Worm (Caenorhabditis elegans): ENCODE results near the gene ric-3.

Gene ric-3

ce11 chrIV:7815683-7816183 is 2.3 kb upstream of the ric-3 start, which contains the start of gene cdgs-1 (continued):
- TF ChIP-seq mep-1 (tag; optimal IDR thresholded peaks at IDR 0.05) = peak; percentile 48
- TF ChIP-seq daf-12 (tag; optimal IDR thresholded peaks at IDR 0.05) = no peak
- no peak for TF ChIP-seq nhr-76 (tag; optimal IDR thresholded peaks at IDR 0.05)
- TF ChIP-seq pqm-1 (tag; optimal IDR thresholded peaks at IDR 0.05) = no peak
- no peak for TF ChIP-seq lir-3 (tag; optimal IDR thresholded peaks at IDR 0.05)
- no peak for TF ChIP-seq ceh-28 (tag; optimal IDR thresholded peaks at IDR 0.05)
- TF ChIP-seq tra-1 (GFP tag; IDR thresholded peaks at IDR 0.05) = no peak
- no peak for TF ChIP-seq Y5F2A.4 (GFP tag; optimal IDR thresholded peaks at IDR 0.05)
- no peak for TF ChIP-seq snpc-1.2 (GFP tag; IDR thresholded peaks at IDR 0.05)
- no peak for TF ChIP-seq nhr-42 (GFP tag; IDR thresholded peaks at IDR 0.05)
- no peak for TF ChIP-seq nhr-6 (tag; optimal IDR thresholded peaks at IDR 0.05)
- no peak for TF ChIP-seq gei-8 (GFP tag; optimal IDR thresholded peaks at IDR 0.05)
- peak; percentile 44 for TF ChIP-seq dpl-1 (GFP tag; optimal IDR thresholded peaks at IDR 0.05)
- TF ChIP-seq ctbp-1 (GFP tag; IDR thresholded peaks at IDR 0.05) = peak; percentile 23; the same call in 1 of the 2 replicates
- TF ChIP-seq lin-38 (GFP tag; IDR thresholded peaks at IDR 0.05) = 0 out of 2 replicates have a peak, but pooled peaks have one; percentile 8
- no peak for TF ChIP-seq ceh-32 (tag; optimal IDR thresholded peaks at IDR 0.05; ENCODE audit: poor library complexity)
- TF ChIP-seq dve-1 (tag; optimal IDR thresholded peaks at IDR 0.05; ENCODE audit: insufficient read depth) = peak; percentile 8
- TF ChIP-seq php-3 (GFP tag; IDR thresholded peaks at IDR 0.05) = no peak
- TF ChIP-seq ceh-62 (tag; optimal IDR thresholded peaks at IDR 0.05) = no peak
- TF ChIP-seq nhr-111 (GFP tag; optimal IDR thresholded peaks at IDR 0.05) = no peak
- TF ChIP-seq F10B5.3 (tag; optimal IDR thresholded peaks at IDR 0.05) = no peak
- no peak for TF ChIP-seq vab-7 (GFP tag; IDR thresholded peaks at IDR 0.05)
- no peak for TF ChIP-seq dmd-8 (GFP tag; IDR thresholded peaks at IDR 0.05)
- TF ChIP-seq nhr-10 (tag; optimal IDR thresholded peaks at IDR 0.05) = no peak
- no peak for TF ChIP-seq daf-16 (GFP tag; optimal IDR thresholded peaks at IDR 0.05)
- TF ChIP-seq daf-16 (tag; optimal IDR thresholded peaks at IDR 0.05) = peak; percentile 94
- TF ChIP-seq nhr-28 (tag; optimal IDR thresholded peaks at IDR 0.05) = peak; percentile 64
- TF ChIP-seq nhr-237 (tag; optimal IDR thresholded peaks at IDR 0.05) = no peak
- peak; percentile 72 for TF ChIP-seq hlh-11 (tag; optimal IDR thresholded peaks at IDR 0.05)
- TF ChIP-seq zip-2 (tag; optimal IDR thresholded peaks at IDR 0.05) = no peak
- TF ChIP-seq nhr-25 (tag; optimal IDR thresholded peaks at IDR 0.05; ENCODE audit: borderline replicate concordance, insufficient read depth) = no peak
- peak; percentile 44 for TF ChIP-seq nhr-11 (tag; optimal IDR thresholded peaks at IDR 0.05)
- peak; percentile 96 for TF ChIP-seq hlh-30 (tag; optimal IDR thresholded peaks at IDR 0.05; ENCODE audit: insufficient read depth)
- no peak for TF ChIP-seq ceh-20 (GFP tag; IDR thresholded peaks at IDR 0.05)
- TF ChIP-seq F37D6.2 (tag; optimal IDR thresholded peaks at IDR 0.05) = no peak
- no peak for TF ChIP-seq lin-13 (GFP tag; optimal IDR thresholded peaks at IDR 0.05)
- no peak for TF ChIP-seq sdz-12 (GFP tag; optimal IDR thresholded peaks at IDR 0.05)
- no peak for TF ChIP-seq nhr-48 (tag; optimal IDR thresholded peaks at IDR 0.05)
- TF ChIP-seq madf-9 (GFP tag; conservative IDR thresholded peaks at IDR 0.05) = no peak
- TF ChIP-seq dmd-9 (GFP tag; IDR thresholded peaks at IDR 0.05) = no peak
- no peak for TF ChIP-seq zfp-3 (GFP tag; conservative IDR thresholded peaks at IDR 0.05)
- TF ChIP-seq mxl-2 (GFP tag; conservative IDR thresholded peaks at IDR 0.05) = no peak
- TF ChIP-seq R02D3.7 (tag; optimal IDR thresholded peaks at IDR 0.05) = no peak
- no peak for TF ChIP-seq aly-2 (tag; optimal IDR thresholded peaks at IDR 0.05)
- no peak for TF ChIP-seq zag-1 (tag; optimal IDR thresholded peaks at IDR 0.05)
- no peak for TF ChIP-seq F26F4.8 (GFP tag; conservative IDR thresholded peaks at IDR 0.05)
- TF ChIP-seq mes-2 (tag; optimal IDR thresholded peaks at IDR 0.05; ENCODE audit: poor library complexity, severe bottlenecking) = no peak
- no peak for TF ChIP-seq unc-39 (tag; optimal IDR thresholded peaks at IDR 0.05)
- TF ChIP-seq madf-5 (GFP tag; IDR thresholded peaks at IDR 0.05) = no peak
- no peak for TF ChIP-seq D1046.2 (GFP tag; IDR thresholded peaks at IDR 0.05)
- no peak for TF ChIP-seq duxl-1 (tag; optimal IDR thresholded peaks at IDR 0.05; ENCODE audit: poor library complexity)
- no peak for TF ChIP-seq spr-1 (tag; optimal IDR thresholded peaks at IDR 0.05)
